Fruit fly (Drosophila melanogaster): Measurements from ENCODE around the gene OXA1L.

OXA1L gene

DNA sequence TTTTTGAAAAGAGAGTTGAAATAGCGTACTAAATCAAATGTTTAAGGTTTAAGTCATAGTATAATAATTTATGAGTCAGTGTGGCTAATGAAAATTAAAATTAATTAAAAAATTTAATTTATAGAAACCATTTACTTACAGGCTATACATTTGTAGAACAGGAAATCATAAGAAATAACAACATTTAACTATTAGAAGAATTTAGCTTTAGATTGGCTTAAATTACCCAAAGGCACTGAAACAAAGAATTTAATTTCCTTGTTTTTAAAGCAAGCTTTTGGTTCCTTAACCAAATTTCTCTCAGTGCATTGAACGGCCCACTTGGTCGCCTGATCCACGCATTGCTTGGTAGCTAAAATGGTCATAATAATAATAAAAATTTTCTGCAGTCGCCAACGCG lies 17.2 kb upstream of the OXA1L start:
- no peak for TF ChIP-seq pan (optimal IDR thresholded peaks at IDR 0.05)
- no peak for TF ChIP-seq CG8478 (optimal IDR thresholded peaks at IDR 0.05)
- no peak for TF ChIP-seq psq (optimal IDR thresholded peaks at IDR 0.05)
- TF ChIP-seq EcR (GFP tag; optimal IDR thresholded peaks at IDR 0.05): no peak
- TF ChIP-seq Dll (optimal IDR thresholded peaks at IDR 0.05): no peak
- TF ChIP-seq usp (GFP tag; optimal IDR thresholded peaks at IDR 0.05): no peak

DNA sequence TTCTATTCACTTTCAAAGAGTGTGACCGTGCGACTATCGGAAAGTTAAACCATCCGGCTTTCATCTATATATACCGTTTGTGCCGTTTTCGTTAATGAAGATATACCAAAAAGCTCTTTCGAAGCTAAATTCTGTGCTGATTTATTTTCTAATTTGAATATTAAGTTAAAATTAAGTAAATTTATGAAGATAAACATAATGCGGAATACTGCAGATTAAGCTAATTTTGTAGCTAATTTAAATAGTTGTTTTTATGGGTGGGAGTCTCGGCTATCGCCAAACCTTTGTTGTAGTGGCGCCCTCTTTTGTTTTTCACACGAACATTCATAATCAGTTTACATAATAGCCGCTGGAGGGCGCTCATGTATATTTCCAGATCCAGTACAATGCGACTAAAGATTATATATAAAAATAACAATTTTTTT lies 12.8 kb upstream of the OXA1L start, which contains the start of gene Aps:
TSS of gene Aps (minus strand) at position 37 of the 425 bp plus-strand sequence.
- TF ChIP-seq pan (optimal IDR thresholded peaks at IDR 0.05): no peak
- no peak for TF ChIP-seq Dll (optimal IDR thresholded peaks at IDR 0.05)
- no peak for TF ChIP-seq usp (GFP tag; optimal IDR thresholded peaks at IDR 0.05)
- TF ChIP-seq psq (optimal IDR thresholded peaks at IDR 0.05): no peak
- TF ChIP-seq CG8478 (optimal IDR thresholded peaks at IDR 0.05): no peak
- TF ChIP-seq EcR (GFP tag; optimal IDR thresholded peaks at IDR 0.05): no peak

DNA sequence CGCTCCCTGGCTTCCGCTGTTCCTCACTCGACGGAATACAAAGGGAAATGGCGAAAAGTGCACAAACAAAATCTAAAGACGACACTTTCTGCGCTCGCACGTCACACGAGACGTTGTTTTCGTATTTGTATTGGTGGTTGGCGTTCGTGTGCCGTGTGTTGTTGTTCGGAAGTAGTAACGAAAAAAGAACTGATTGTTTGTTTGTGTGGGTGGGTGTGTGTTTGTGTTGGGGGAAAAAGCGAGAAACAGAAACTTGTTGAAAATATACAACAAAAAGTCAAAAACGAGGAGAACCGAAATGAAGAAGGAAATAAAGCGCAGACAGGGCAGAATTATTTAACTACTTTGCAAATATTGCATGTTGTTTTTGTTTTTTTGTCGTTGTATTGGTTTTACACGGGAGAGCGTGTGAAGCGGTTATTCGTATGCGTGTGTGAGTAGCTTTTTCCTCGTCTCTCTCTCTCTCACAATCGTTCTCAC lies 12.0 kb upstream of the OXA1L start:
- TF ChIP-seq Dll (optimal IDR thresholded peaks at IDR 0.05): no peak
- no peak for TF ChIP-seq psq (optimal IDR thresholded peaks at IDR 0.05)
- TF ChIP-seq EcR (GFP tag; optimal IDR thresholded peaks at IDR 0.05): no peak
- TF ChIP-seq CG8478 (optimal IDR thresholded peaks at IDR 0.05): peak; percentile 81

DNA sequence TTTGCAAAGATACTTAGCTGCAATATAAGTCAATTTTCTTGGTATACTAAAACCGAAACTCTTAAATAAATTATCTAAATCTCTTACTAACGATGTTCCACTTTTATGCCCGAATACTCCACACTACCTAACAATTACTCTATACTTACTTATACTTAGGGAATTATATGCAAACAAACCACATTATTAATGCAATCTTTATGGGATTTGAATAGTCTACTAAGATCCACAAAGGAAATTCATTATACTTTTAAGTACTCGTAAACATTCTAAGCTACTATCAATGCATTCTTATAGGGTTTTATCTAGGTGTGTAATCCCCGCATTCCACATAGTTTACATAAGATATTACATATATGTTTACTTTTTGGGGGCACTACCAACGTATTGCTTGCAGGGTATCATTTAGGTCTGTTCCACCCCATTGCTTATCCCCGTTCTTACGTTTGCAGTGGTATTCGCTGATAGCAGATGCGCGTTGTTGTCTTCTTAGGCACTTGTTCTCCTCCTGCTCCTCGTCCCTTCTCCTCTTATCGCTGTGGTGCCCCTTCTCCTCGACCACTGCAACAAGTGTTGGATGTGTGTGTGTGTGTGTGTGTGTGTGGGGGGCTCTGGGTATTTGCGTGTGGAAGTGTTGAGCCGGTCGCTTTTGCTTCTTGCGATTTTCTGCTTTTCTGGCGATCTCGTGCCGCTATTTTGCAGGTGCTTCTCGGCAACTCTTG lies 11.4 kb upstream of the OXA1L start:
- TF ChIP-seq psq (optimal IDR thresholded peaks at IDR 0.05): no peak
- TF ChIP-seq pan (optimal IDR thresholded peaks at IDR 0.05): peak; percentile 67
- TF ChIP-seq EcR (GFP tag; optimal IDR thresholded peaks at IDR 0.05): no peak
- no peak for TF ChIP-seq CG8478 (optimal IDR thresholded peaks at IDR 0.05)
- TF ChIP-seq usp (GFP tag; optimal IDR thresholded peaks at IDR 0.05): no peak
- no peak for TF ChIP-seq Dll (optimal IDR thresholded peaks at IDR 0.05)

DNA sequence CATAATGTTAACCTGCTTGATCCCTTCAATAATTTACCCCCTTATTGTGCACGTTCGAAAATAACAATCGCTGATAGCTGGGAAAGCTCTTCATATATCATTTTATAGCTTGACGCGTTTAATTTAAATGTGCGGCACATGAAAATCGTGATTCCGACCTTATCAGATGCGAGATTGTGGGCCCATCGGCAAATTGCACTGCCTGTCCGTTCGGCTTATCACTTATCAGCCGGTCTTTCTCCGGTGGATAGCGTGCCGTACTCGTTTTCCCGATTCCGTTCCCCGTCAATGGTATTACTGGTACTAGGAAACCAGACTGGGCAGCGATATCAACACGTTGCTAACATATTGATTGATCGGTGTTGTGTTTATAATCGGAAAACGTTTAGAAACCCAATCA lies 10.7 kb upstream of the OXA1L start:
- TF ChIP-seq psq (optimal IDR thresholded peaks at IDR 0.05) (no peak), CG8478 (optimal IDR thresholded peaks at IDR 0.05) (no peak), EcR (GFP tag; optimal IDR thresholded peaks at IDR 0.05) (no peak)

DNA sequence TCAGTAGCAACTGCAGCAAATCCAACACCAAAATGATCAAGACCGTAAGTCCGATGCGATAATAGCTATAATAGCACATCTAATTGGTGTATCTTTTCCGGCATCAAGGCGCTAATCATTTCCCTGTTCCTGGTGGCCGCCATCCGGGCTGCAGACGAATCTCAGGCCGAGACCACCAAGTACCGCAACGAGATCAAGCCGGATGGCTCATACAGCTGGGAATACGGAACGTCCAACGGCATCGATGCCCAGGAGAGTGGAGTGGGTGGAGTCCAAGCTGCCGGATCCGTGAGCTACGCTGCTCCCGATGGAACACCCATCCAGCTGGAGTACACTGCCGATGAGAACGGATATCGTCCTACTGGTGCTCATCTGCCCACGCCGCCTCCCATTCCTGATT lies 7.9 kb upstream of the OXA1L start, which contains the start of gene Cpr67Fb:
TSS of gene Cpr67Fb (plus strand) at position 15 of the 400 bp plus-strand sequence.
- TF ChIP-seq psq (optimal IDR thresholded peaks at IDR 0.05): no peak

DNA sequence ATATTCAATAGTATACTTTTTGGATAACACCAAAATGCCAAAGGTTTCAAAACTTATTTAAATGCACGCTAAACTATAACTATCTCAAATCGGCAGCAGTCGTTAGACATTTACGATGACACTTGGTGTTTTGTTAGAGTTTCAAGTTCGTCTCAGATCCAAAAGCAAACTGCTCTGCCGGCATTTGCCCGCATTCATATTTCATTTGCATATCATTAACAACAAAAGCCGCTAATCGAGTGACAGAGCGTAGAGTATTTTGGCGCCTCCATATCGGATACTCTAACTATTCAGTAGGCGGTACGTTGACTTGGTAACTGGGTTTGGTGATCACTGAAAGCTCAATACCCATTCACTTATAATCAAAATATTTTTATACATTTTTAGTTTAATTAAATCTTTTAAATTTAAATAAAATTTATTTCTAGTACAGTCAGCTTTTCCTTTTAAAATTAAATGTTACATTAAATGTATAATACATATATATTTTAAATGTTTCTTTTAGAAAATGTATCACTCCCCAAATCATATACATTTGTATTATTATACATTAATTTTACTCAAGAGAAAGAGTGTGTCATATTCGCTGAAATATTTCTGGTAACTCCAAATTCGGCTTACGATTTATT lies 7.0 kb upstream of the OXA1L start:
- TF ChIP-seq usp (GFP tag; optimal IDR thresholded peaks at IDR 0.05) (no peak), pan (optimal IDR thresholded peaks at IDR 0.05) (no peak), CG8478 (optimal IDR thresholded peaks at IDR 0.05) (no peak), Dll (optimal IDR thresholded peaks at IDR 0.05) (no peak), EcR (GFP tag; optimal IDR thresholded peaks at IDR 0.05) (no peak), psq (optimal IDR thresholded peaks at IDR 0.05) (no peak)

DNA sequence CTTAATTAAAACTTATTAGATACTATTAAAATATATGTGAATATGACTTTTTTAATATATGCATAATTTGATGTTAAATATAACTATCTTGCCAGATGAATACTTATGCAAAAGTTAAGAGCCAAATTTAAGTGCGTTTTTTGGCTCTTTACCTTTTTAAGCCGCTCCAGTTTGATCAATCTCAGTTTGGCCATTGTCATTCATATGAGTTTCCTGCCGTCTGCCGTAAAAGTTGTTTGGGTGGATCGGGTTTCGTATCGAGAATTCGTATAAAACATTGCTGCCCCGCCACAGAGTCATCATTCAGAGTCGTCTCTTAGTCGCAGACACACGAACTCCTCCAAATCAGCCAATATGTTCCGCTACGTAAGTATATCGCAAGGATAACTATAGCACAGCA lies 5.1 kb upstream of the OXA1L start, which contains the start of gene Cpr67Fa2:
TSS of gene Cpr67Fa2 (plus strand) at position 301 of the 400 bp plus-strand sequence.
- no peak for TF ChIP-seq pan (optimal IDR thresholded peaks at IDR 0.05)

DNA sequence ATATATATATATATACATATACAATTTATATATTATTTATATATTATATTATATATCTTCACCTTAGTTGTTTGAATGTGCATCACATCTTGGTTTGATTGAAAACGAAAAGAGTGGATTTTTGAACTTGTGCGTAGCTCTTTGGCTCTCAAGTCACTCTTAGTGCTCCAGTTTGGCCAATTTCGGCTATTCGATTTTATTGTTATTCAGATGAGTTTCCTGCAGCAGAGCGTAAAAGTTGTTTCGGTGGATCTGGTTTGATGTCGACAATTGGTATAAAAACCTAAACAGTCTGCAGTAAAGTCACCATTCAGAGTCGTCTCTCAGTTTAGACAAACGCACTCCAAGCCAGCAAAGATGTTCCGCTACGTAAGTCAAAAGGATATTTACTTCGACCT lies 3.4 kb upstream of the OXA1L start, which contains the start of gene Cpr67Fa1:
TSS of gene Cpr67Fa1 (plus strand) at position 299 of the 398 bp plus-strand sequence.
- no peak for TF ChIP-seq Dll (optimal IDR thresholded peaks at IDR 0.05)
- no peak for TF ChIP-seq CG8478 (optimal IDR thresholded peaks at IDR 0.05)
- TF ChIP-seq psq (optimal IDR thresholded peaks at IDR 0.05): no peak
- no peak for TF ChIP-seq EcR (GFP tag; optimal IDR thresholded peaks at IDR 0.05)
- no peak for TF ChIP-seq pan (optimal IDR thresholded peaks at IDR 0.05)
- no peak for TF ChIP-seq usp (GFP tag; optimal IDR thresholded peaks at IDR 0.05)

DNA sequence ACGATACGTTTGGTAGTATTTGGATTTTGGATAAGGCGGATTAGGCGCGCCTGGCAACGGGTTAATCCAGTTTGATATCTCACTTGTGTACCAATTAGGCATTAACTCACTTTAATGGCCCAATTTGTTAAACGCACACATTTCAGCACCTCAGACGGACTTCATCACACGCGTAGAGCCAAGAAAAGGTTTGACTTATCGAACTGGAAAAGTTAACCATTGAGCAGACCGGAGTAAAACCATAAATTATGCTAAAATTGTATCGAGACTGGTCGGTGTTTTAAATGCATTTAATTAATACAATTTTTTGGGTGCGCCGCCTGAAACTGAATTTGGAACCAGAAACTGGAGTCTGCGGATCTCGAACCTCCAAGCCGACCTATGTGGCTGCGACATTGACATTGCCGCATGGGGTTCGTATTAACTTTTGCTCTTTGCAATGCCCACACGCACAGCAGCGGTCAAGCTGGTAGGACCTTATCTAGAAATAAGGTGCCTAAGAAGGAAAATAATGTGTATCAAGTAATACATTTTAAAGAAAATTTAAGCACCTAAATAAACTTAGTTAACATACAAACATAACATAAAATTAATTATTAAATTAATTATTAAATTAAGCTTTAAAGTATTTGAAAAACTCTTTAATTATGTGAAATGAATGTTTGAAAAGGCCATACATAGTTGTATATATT lies 2.9 kb upstream of the OXA1L start:
- TF ChIP-seq usp (GFP tag; optimal IDR thresholded peaks at IDR 0.05) (no peak), pan (optimal IDR thresholded peaks at IDR 0.05) (no peak), CG8478 (optimal IDR thresholded peaks at IDR 0.05) (no peak), psq (optimal IDR thresholded peaks at IDR 0.05) (no peak), Dll (optimal IDR thresholded peaks at IDR 0.05) (no peak), EcR (GFP tag; optimal IDR thresholded peaks at IDR 0.05) (no peak)

DNA sequence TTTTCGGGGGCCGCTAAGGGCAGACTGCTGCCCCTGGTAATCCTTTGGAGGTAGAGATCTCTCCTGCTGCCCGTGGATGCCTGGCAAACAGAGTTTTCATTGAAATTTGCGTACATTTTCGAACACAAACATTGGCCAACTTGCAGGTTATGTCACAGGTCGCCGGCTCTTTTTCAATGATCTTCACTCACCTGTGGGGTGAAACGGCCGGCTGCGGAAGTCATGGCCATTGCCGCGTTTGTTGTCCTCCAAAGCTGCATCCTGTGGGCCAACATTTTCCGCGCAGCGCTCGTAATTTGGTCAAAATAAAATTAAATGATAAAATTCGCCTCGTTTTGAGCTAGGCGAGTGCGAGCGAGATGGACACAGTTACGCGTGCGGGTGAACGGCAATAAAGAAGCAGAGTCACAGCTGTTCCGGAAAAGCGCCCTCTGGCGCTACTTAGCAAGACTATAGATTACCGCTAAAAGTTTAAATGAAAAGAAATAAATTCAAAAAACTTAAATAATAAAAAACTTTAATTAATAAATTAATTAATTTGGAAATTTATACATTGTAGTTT lies 479 bp downstream of the OXA1L start:
- TF ChIP-seq EcR (GFP tag; optimal IDR thresholded peaks at IDR 0.05): no peak
- no peak for TF ChIP-seq CG8478 (optimal IDR thresholded peaks at IDR 0.05)
- no peak for TF ChIP-seq usp (GFP tag; optimal IDR thresholded peaks at IDR 0.05)
- no peak for TF ChIP-seq pan (optimal IDR thresholded peaks at IDR 0.05)
- no peak for TF ChIP-seq Dll (optimal IDR thresholded peaks at IDR 0.05)
- no peak for TF ChIP-seq psq (optimal IDR thresholded peaks at IDR 0.05)

Data from whole organism.